Fruit fly (Drosophila melanogaster): ENCODE results near the gene CG33159.

Gene CG33159

DNA sequence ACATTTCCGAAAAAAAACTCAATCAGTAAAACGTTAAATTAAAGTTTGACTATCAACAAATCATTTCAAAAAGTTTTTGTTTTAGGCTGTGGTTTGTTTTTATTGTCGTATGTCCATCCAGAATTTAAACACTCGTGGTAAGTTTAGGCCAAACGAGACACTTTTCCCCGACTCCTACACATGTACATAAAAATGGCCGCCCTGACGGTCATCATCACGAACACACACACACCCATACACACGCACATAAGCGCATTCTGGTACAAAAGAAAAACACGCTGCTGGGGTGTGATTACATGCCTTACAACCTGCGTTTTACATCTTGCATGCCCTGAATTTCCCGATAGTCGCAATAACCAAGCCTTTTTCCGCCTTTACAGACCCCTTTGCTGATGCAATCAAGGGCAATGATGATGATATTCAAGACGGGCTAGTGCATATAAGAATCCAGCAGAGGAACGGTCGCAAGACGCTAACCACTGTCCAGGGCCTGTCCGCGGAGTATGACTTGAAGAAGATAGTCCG, 19.2 kb upstream of the CG33159 start:
- no peak for TF ChIP-seq CG15336 (GFP tag; IDR thresholded peaks at IDR 0.05)
- no peak for TF ChIP-seq CG31627 (GFP tag; optimal IDR thresholded peaks at IDR 0.05)
- no peak for TF ChIP-seq svp (GFP tag)
- TF ChIP-seq Met (GFP tag; optimal IDR thresholded peaks at IDR 0.05), result no peak
- TF ChIP-seq spab (GFP tag; optimal IDR thresholded peaks at IDR 0.05), result no peak
- TF ChIP-seq dac (GFP tag; optimal IDR thresholded peaks at IDR 0.05), result no peak
- TF ChIP-seq Lpt (GFP tag; optimal IDR thresholded peaks at IDR 0.05), result no peak
- no peak for TF ChIP-seq Ets96B (tag; optimal IDR thresholded peaks at IDR 0.05)
- TF ChIP-seq CG3919 (GFP tag; optimal IDR thresholded peaks at IDR 0.05), result no peak
- TF ChIP-seq vri (GFP tag; optimal IDR thresholded peaks at IDR 0.05), result no peak
- TF ChIP-seq CG6792 (GFP tag; optimal IDR thresholded peaks at IDR 0.05), result no peak
- TF ChIP-seq CG11902 (GFP tag; optimal IDR thresholded peaks at IDR 0.05), result no peak
- no peak for TF ChIP-seq topi (GFP tag; optimal IDR thresholded peaks at IDR 0.05)
- TF ChIP-seq Eip78C (GFP tag), result no peak

DNA sequence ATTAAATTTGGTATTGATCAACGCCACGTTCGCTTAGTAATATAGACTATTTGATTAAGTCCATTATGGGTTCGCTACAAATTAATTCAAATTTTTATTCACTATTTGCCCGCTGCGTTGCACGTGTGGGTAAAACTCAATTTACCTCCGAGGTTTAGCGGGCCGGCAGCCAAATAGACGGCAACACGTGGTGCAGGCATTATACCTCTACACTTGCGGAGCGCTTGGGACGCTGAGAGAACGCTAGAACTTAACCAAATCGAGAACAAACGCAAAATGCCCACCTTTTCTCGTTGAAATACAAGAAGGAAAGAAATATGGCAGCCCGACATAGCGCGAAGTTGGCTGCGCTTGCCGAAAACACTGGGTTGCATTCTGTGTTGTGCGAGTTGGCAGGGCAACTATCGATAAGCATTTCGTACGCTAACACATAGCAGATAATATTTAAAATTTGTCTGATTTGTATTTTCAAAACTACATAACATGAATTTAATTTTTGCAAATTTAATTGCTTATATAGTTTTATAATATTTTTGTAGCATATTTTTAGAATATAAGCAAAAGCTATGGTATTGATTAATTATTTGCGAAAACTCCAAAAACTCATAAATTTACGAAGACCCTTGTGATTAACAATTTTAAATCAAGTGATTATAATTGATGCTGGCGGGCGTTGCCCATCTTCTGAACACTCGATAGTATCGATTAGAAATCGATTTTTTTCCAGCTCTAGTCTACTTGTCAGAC, 18.6 kb upstream of the CG33159 start, which contains the start of the genes RpL28 and eIF1:
RpL28 (minus strand) TSS at position 318 of the 747 bp plus-strand sequence.
eIF1 (plus strand) TSS at position 699 of the 747 bp plus-strand sequence.
- TF ChIP-seq lz (GFP tag; optimal IDR thresholded peaks at IDR 0.05), result peak; percentile 91
- peak; percentile 93 for TF ChIP-seq CG6854 (GFP tag; optimal IDR thresholded peaks at IDR 0.05)
- TF ChIP-seq CG11762 (GFP tag; optimal IDR thresholded peaks at IDR 0.05; ENCODE audit: insufficient read depth), result no peak
- no peak for TF ChIP-seq CG32006 (GFP tag; optimal IDR thresholded peaks at IDR 0.05)
- peak; percentile 77 for TF ChIP-seq CG10631 (GFP tag; optimal IDR thresholded peaks at IDR 0.05)
- TF ChIP-seq pdm3 (GFP tag; optimal IDR thresholded peaks at IDR 0.05), result peak; percentile 88
- TF ChIP-seq net (GFP tag; optimal IDR thresholded peaks at IDR 0.05), result peak; percentile 47
- peak; percentile 86 for TF ChIP-seq topi (GFP tag; optimal IDR thresholded peaks at IDR 0.05)
- TF ChIP-seq CG31627 (GFP tag; optimal IDR thresholded peaks at IDR 0.05), result peak; percentile 90
- TF ChIP-seq CG10669 (GFP tag; optimal IDR thresholded peaks at IDR 0.05), result peak; percentile 31
- TF ChIP-seq achi (GFP tag; optimal IDR thresholded peaks at IDR 0.05), result peak; percentile 95
- no peak for TF ChIP-seq CG6808 (GFP tag; optimal IDR thresholded peaks at IDR 0.05)
- TF ChIP-seq Lpt (GFP tag; optimal IDR thresholded peaks at IDR 0.05), result no peak
- TF ChIP-seq CG15336 (GFP tag; IDR thresholded peaks at IDR 0.05), result no peak
- TF ChIP-seq fd59A (GFP tag; optimal IDR thresholded peaks at IDR 0.05), result peak; percentile 68
- TF ChIP-seq Ets96B (tag; optimal IDR thresholded peaks at IDR 0.05), result peak; percentile 38
- peak; percentile 21 for TF ChIP-seq Ets21C (GFP tag; optimal IDR thresholded peaks at IDR 0.05)
- peak; percentile 78 for TF ChIP-seq dac (GFP tag; optimal IDR thresholded peaks at IDR 0.05)
- TF ChIP-seq CG4318 (GFP tag; optimal IDR thresholded peaks at IDR 0.05), result no peak
- TF ChIP-seq CG6276 (GFP tag; optimal IDR thresholded peaks at IDR 0.05), result no peak
- peak; percentile 25 for TF ChIP-seq CG3919 (GFP tag; optimal IDR thresholded peaks at IDR 0.05)
- TF ChIP-seq esn (GFP tag; optimal IDR thresholded peaks at IDR 0.05), result peak; percentile 92
- TF ChIP-seq Sox102F (GFP tag; optimal IDR thresholded peaks at IDR 0.05), result peak; percentile 29
- no peak for TF ChIP-seq vri (GFP tag; optimal IDR thresholded peaks at IDR 0.05)
- TF ChIP-seq eg (GFP tag; IDR thresholded peaks at IDR 0.05), result no peak; the same call in 1 of the 3 replicates
- TF ChIP-seq Sox15 (GFP tag; optimal IDR thresholded peaks at IDR 0.05), result peak; percentile 68
- TF ChIP-seq spab (GFP tag; optimal IDR thresholded peaks at IDR 0.05), result no peak
- no peak for TF ChIP-seq Eip93F (GFP tag; optimal IDR thresholded peaks at IDR 0.05)
- TF ChIP-seq CG8632 (GFP tag; optimal IDR thresholded peaks at IDR 0.05), result peak; percentile 78
- TF ChIP-seq CG6163 (GFP tag; IDR thresholded peaks at IDR 0.05), result peak; percentile 89
- no peak for TF ChIP-seq CG8119 (GFP tag; IDR thresholded peaks at IDR 0.05)
- no peak for TF ChIP-seq svp (GFP tag)
- TF ChIP-seq CG11902 (GFP tag; optimal IDR thresholded peaks at IDR 0.05), result peak; percentile 55
- TF ChIP-seq fd85E (GFP tag; optimal IDR thresholded peaks at IDR 0.05), result peak; percentile 31
- no peak for TF ChIP-seq Gug (GFP tag; IDR thresholded peaks at IDR 0.05)
- peak; percentile 25 for TF ChIP-seq Hr39 (GFP tag; optimal IDR thresholded peaks at IDR 0.05)
- TF ChIP-seq salr (GFP tag; optimal IDR thresholded peaks at IDR 0.05), result peak; percentile 65 to 91
- TF ChIP-seq CG1621 (tag; optimal IDR thresholded peaks at IDR 0.05), result no peak
- no peak for TF ChIP-seq OdsH (GFP tag; optimal IDR thresholded peaks at IDR 0.05)
- peak; percentile 86 for TF ChIP-seq Blimp-1 (GFP tag; optimal IDR thresholded peaks at IDR 0.05)
- peak; percentile 91 for TF ChIP-seq cyc (GFP tag; optimal IDR thresholded peaks at IDR 0.05)
- peak; percentile 69 for TF ChIP-seq Met (GFP tag; optimal IDR thresholded peaks at IDR 0.05)
- TF ChIP-seq CG7368 (GFP tag; optimal IDR thresholded peaks at IDR 0.05), result no peak
- TF ChIP-seq Eip75B (GFP tag; optimal IDR thresholded peaks at IDR 0.05), result peak; percentile 68
- TF ChIP-seq CG6792 (GFP tag; optimal IDR thresholded peaks at IDR 0.05), result peak; percentile 79
